Fruit fly (Drosophila melanogaster): ENCODE measurements around the gene Imp.
A peak's percentile ranks its signal among the peaks of the same experiment; 100 is the strongest.

Gene Imp

DNA sequence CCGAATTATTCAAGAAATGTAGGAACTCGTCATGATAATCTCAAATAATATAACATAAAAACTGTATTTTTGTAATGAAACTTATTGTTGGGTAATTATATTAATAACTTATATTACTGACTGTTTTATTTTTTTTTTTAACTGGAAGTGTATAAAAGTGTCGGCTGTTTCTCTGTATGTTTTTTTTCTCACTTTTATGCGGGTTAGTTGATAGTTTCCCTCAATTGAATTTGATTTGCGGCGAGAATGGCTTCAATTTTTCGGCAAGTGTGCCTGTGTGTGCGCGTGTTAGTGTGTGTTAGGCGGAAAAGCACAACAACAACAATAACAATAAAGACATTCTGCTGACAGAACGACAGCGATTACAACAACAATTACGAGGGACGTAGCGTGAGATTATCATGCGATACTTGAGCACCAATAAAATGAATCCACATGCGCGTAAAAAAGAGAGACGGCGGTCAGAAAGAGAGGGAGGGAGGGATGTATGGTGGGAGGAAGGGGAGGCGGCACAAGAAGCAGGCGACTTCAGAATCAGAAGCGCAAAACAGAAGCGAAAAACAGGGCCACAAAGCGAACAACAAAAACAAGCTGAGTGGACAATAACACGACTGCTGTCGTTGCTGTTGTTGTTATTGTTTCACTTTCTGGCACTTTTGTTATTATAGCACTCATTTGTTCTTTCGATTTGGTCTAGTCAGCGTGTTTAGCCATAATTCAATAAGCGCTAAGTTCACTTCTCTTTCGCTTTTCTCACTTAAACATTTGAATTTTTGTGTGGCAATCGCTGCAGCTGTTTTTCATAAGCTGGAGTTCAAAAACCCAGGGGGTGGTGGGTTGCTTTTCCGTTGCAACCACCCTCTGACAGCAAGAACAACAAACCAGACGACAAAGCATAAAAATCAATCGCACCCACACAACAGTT is 60.9 kb downstream of the Imp start (continued):
- TF ChIP-seq CG12744 (GFP tag; optimal IDR thresholded peaks at IDR 0.05) (no peak), nerfin-2 (GFP tag; IDR thresholded peaks at IDR 0.05; ENCODE audit: partially characterized antibody) (no peak), CG12155 (GFP tag; optimal IDR thresholded peaks at IDR 0.05) (peak; percentile 10), CG8290 (GFP tag; optimal IDR thresholded peaks at IDR 0.05) (no peak), CG8290 (tag; optimal IDR thresholded peaks at IDR 0.05) (peak in 1 of 2 experiments; percentile 14), Dll (GFP tag; IDR thresholded peaks at IDR 0.05; ENCODE audit: partially characterized antibody) (no peak), CG3726 (GFP tag; IDR thresholded peaks at IDR 0.05) (no peak), kni (GFP tag; optimal IDR thresholded peaks at IDR 0.05) (no peak), CG11696 (GFP tag; IDR thresholded peaks at IDR 0.05) (no peak), row (GFP tag; IDR thresholded peaks at IDR 0.05) (peak; percentile 68), CG10543 (GFP tag; optimal IDR thresholded peaks at IDR 0.05) (peak; percentile 70), Gsc (GFP tag; IDR thresholded peaks at IDR 0.05) (no peak), CkIIα-i1 (GFP tag; IDR thresholded peaks at IDR 0.05) (no peak), vvl (GFP tag; IDR thresholded peaks at IDR 0.05) (no peak), CG34422 (GFP tag; IDR thresholded peaks at IDR 0.05) (no peak), CG3995 (GFP tag; optimal IDR thresholded peaks at IDR 0.05) (no peak), ci (GFP tag; IDR thresholded peaks at IDR 0.05) (peak; percentile 65; the same call in 2 of the 3 replicates), CG30020 (tag; optimal IDR thresholded peaks at IDR 0.05) (no peak), BEAF-32 (GFP tag; optimal IDR thresholded peaks at IDR 0.05) (peak; percentile 11), aop (GFP tag; IDR thresholded peaks at IDR 0.05) (no peak), sob (GFP tag; IDR thresholded peaks at IDR 0.05) (no peak), luna (GFP tag; optimal IDR thresholded peaks at IDR 0.05) (no peak), ttk (GFP tag; IDR thresholded peaks at IDR 0.05) (no peak), E2f2 (GFP tag; IDR thresholded peaks at IDR 0.05) (no peak), run (tag; optimal IDR thresholded peaks at IDR 0.05) (no peak), lbe (GFP tag; optimal IDR thresholded peaks at IDR 0.05) (no peak), sqz (GFP tag; optimal IDR thresholded peaks at IDR 0.05) (peak; percentile 6), Doc3 (GFP tag; IDR thresholded peaks at IDR 0.05; ENCODE audit: partially characterized antibody) (no peak), sens-2 (GFP tag; IDR thresholded peaks at IDR 0.05) (no peak), fd64A (GFP tag; optimal IDR thresholded peaks at IDR 0.05) (no peak), CG9609 (GFP tag; optimal IDR thresholded peaks at IDR 0.05) (no peak), Hr78 (GFP tag; optimal IDR thresholded peaks at IDR 0.05) (no peak), unc-4 (GFP tag; IDR thresholded peaks at IDR 0.05; ENCODE audit: partially characterized antibody) (peak; percentile 32; the same call in 1 of the 2 replicates), pros (GFP tag; optimal IDR thresholded peaks at IDR 0.05) (peak; percentile 68), Opbp (GFP tag; IDR thresholded peaks at IDR 0.05; ENCODE audit: partially characterized antibody) (no peak), dimm (GFP tag; IDR thresholded peaks at IDR 0.05) (no peak), Asciz (GFP tag; optimal IDR thresholded peaks at IDR 0.05) (no peak), CG34224 (GFP tag; IDR thresholded peaks at IDR 0.05; ENCODE audit: partially characterized antibody) (no peak), CG17829 (tag; optimal IDR thresholded peaks at IDR 0.05) (peak; percentile 2), CG12236 (GFP tag; optimal IDR thresholded peaks at IDR 0.05) (no peak), cad (GFP tag; optimal IDR thresholded peaks at IDR 0.05) (no peak), HLH4C (GFP tag; IDR thresholded peaks at IDR 0.05; ENCODE audit: partially characterized antibody) (no peak), D19A (tag; optimal IDR thresholded peaks at IDR 0.05) (peak; percentile 97), Nf-YA (GFP tag; IDR thresholded peaks at IDR 0.05) (no peak), CG6854 (GFP tag; optimal IDR thresholded peaks at IDR 0.05) (no peak), Ets65A (GFP tag) (no peak), ac (GFP tag; optimal IDR thresholded peaks at IDR 0.05) (no peak), eve (GFP tag; optimal IDR thresholded peaks at IDR 0.05) (no peak), C15 (GFP tag; IDR thresholded peaks at IDR 0.05) (no peak), Doc2 (GFP tag; IDR thresholded peaks at IDR 0.05) (no peak)
